Worm (Caenorhabditis elegans) whole organism, young adult: ENCODE measurements around the gene C15C8.7.

ENCODE experiments used
- Y56A3A.18 ChIP-seq: fragments of 200-800 bp; sonication (Bioruptor generic); IDR thresholded peaks from 2 replicates; pipeline ENCODE4 v1.3.6; 2022; ENCODE audit warnings: missing genetic modification reagents, missing genetic modification characterization, missing compliant biosample characterization
- madf-10 ChIP-seq: sonication (generic microtip); optimal IDR thresholded peaks from 2 replicates; lab custom pipeline; 2016; ENCODE audit warnings: mild to moderate bottlenecking, missing genetic modification characterization, missing compliant biosample characterization
- nhr-120 ChIP-seq: fragments of 200-800 bp; sonication (Bioruptor generic); IDR thresholded peaks from 2 replicates; pipeline ENCODE4 v1.3.6; 2022; ENCODE audit warnings: missing genetic modification characterization, missing compliant biosample characterization
- nhr-80 ChIP-seq: sonication (generic microtip); optimal IDR thresholded peaks from 2 replicates; lab custom pipeline; 2016; ENCODE audit warnings: missing genetic modification characterization, missing compliant biosample characterization
- rcor-1 ChIP-seq: fragments of 200-800 bp; sonication (Bioruptor generic); IDR thresholded peaks from 2 replicates; pipeline ENCODE4 v1.3.6; 2022; ENCODE audit warnings: missing genetic modification reagents, missing genetic modification characterization, missing compliant biosample characterization
- unc-130 ChIP-seq: sonication (generic microtip); optimal IDR thresholded peaks from 2 replicates; lab custom pipeline; 2016; ENCODE audit warnings: missing genetic modification reagents, missing genetic modification characterization, missing compliant biosample characterization
- unc-62 ChIP-seq: fragments of 150-350 bp; optimal IDR thresholded peaks from 2 replicates; lab custom pipeline; 2014; ENCODE audit warnings: missing biosample characterization, missing genetic modification reagents, missing genetic modification characterization
- ztf-26 ChIP-seq: sonication (generic microtip); optimal IDR thresholded peaks from 2 replicates; lab custom pipeline; 2017; ENCODE audit warnings: missing genetic modification characterization, missing compliant biosample characterization
- ztf-3 ChIP-seq: fragments of 200-800 bp; sonication (Bioruptor generic); optimal IDR thresholded peaks from 2 replicates; lab custom pipeline; 2018; ENCODE audit warnings: mild to moderate bottlenecking, missing genetic modification characterization, missing compliant biosample characterization

DNA sequence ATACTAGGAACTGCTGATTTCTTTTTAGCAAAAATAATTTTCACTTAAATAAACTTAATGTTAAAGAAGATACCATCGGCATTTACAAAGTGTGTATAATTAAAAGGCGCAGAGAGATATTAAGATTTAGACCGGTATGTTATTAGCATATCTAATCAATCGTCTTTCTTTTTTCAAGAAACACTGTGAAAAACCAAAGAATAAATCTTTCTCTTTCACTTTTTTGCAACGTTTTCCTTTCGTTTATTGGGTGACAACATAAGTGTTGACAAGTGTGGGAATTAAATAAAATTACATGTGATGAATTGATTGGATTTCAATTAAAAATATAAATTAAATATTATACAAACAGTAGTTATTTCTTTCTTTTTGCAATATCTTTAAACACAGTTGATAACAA lies 7.6 kb upstream of the C15C8.7 start, which contains the start of gene C15C8.8:
- TF ChIP-seq ztf-26 (tag; lab: Kevin White, UChicago) (no peak), Y56A3A.18 (GFP tag; lab: Robert Waterston, UW) (no peak), nhr-80 (tag; lab: Kevin White, UChicago) (no peak), rcor-1 (no peak), unc-130 (GFP tag; lab: Kevin White, UChicago) (no peak), unc-62 (no peak), ztf-3 (GFP tag; lab: Kevin White, UChicago) (no peak), madf-10 (tag; lab: Kevin White, UChicago) (no peak), nhr-120 (GFP tag; lab: Robert Waterston, UW) (no peak)
